Worm (Caenorhabditis elegans): ENCODE data around the gene ugt-16.

ugt-16 gene

ce11 chrV:12814481-12814882 is 10.3 kb upstream of the ugt-16 start (continued):
- TF ChIP-seq cebp-1 (GFP tag; IDR thresholded peaks at IDR 0.05) (peak; percentile 49; the same call in 1 of the 2 replicates), cebp-1 (tag; optimal IDR thresholded peaks at IDR 0.05) (peak; percentile 78), mxl-1 (tag; optimal IDR thresholded peaks at IDR 0.05) (no peak), rcor-1 (GFP tag; IDR thresholded peaks at IDR 0.05) (peak; percentile 53; the same call in 1 of the 2 replicates), ceh-100 (GFP tag; IDR thresholded peaks at IDR 0.05) (no peak), ztf-18 (tag; optimal IDR thresholded peaks at IDR 0.05) (peak; percentile 10), F55B11.4 (tag; optimal IDR thresholded peaks at IDR 0.05; ENCODE audit: borderline replicate concordance, insufficient read depth) (no peak), ccch-3 (GFP tag; optimal IDR thresholded peaks at IDR 0.05) (no peak), lin-26 (GFP tag; IDR thresholded peaks at IDR 0.05) (no peak), rec-8 (tag; optimal IDR thresholded peaks at IDR 0.05) (no peak), atf-7 (tag; optimal IDR thresholded peaks at IDR 0.05) (peak; percentile 41), F57C9.4 (tag; optimal IDR thresholded peaks at IDR 0.05) (no peak), let-607 (tag; optimal IDR thresholded peaks at IDR 0.05) (no peak), hmg-1.2 (GFP tag; IDR thresholded peaks at IDR 0.05) (peak; percentile 73; the same call in 1 of the 2 replicates), lin-54 (GFP tag; optimal IDR thresholded peaks at IDR 0.05) (peak; percentile 4), F10E7.11 (tag; optimal IDR thresholded peaks at IDR 0.05) (no peak), xnd-1 (tag; optimal IDR thresholded peaks at IDR 0.05) (no peak), ZK185.1 (tag; optimal IDR thresholded peaks at IDR 0.05; ENCODE audit: poor library complexity, severe bottlenecking) (peak; percentile 36), F52B5.7 (tag; optimal IDR thresholded peaks at IDR 0.05) (peak; percentile 31), lin-40 (tag; optimal IDR thresholded peaks at IDR 0.05) (peak; percentile 19), dox-1 (GFP tag; IDR thresholded peaks at IDR 0.05) (no peak), attf-5 (GFP tag; optimal IDR thresholded peaks at IDR 0.05) (peak; percentile 65), F39B2.1 (GFP tag; IDR thresholded peaks at IDR 0.05) (no peak), gei-17 (GFP tag; optimal IDR thresholded peaks at IDR 0.05) (no peak), egl-18 (GFP tag; IDR thresholded peaks at IDR 0.05) (no peak), ceh-27 (GFP tag; optimal IDR thresholded peaks at IDR 0.05) (peak; percentile 59), F57A8.1 (GFP tag; optimal IDR thresholded peaks at IDR 0.05) (no peak), mcd-1 (GFP tag; IDR thresholded peaks at IDR 0.05) (peak; percentile 64; the same call in 1 of the 2 replicates), unc-62 (GFP tag; optimal IDR thresholded peaks at IDR 0.05) (no peak), sdz-38 (tag; optimal IDR thresholded peaks at IDR 0.05) (no peak)

ce11 chrV:12815386-12815785 is 9.4 kb upstream of the ugt-16 start:
- TF ChIP-seq cebp-2 (GFP tag; IDR thresholded peaks at IDR 0.05) (no peak), pha-4 (tag; optimal IDR thresholded peaks at IDR 0.05) (peak; percentile 9)

- TF ChIP-seq bed-1 (GFP tag; IDR thresholded peaks at IDR 0.05) (no peak), ama-1 (optimal IDR thresholded peaks at IDR 0.05) (no peak), ama-1 (GFP tag; optimal IDR thresholded peaks at IDR 0.05) (peak in 1 of 2 experiments; percentile 66), F52B5.7 (tag; optimal IDR thresholded peaks at IDR 0.05) (no peak), ztf-26 (tag; optimal IDR thresholded peaks at IDR 0.05) (no peak), dox-1 (GFP tag; IDR thresholded peaks at IDR 0.05) (no peak), Y95B8A.8 (GFP tag; IDR thresholded peaks at IDR 0.05) (no peak), egrh-3 (GFP tag; IDR thresholded peaks at IDR 0.05) (no peak), hmg-20 (GFP tag; IDR thresholded peaks at IDR 0.05) (no peak)
Measured at ce11 chrV:12816672-12817071, 8.2 kb upstream of the ugt-16 start.
